Fruit fly (Drosophila melanogaster) ovary, adult (tissue): ENCODE measurements around the gene CG9288.

ENCODE experiments used
- CG17801 ChIP-seq: fragments of 200-800 bp; optimal IDR thresholded peaks from 2 replicates; lab custom pipeline; 2019; ENCODE audit warnings: missing biosample characterization, mild to moderate bottlenecking, missing genetic modification characterization, moderate library complexity; ENCODE audit not compliant: partially characterized antibody

Gene CG9288

dm6 chr3R:13779241-13779683 is at the start of gene CG9288, which contains the start of gene CG42375:
Gene CG9288 (plus strand): TSS chr3R:13779624.
Gene CG42375 (plus strand): TSS chr3R:13779624.
- TF ChIP-seq CG17801 (GFP tag; lab: Kevin White, UChicago): no peak

DNA sequence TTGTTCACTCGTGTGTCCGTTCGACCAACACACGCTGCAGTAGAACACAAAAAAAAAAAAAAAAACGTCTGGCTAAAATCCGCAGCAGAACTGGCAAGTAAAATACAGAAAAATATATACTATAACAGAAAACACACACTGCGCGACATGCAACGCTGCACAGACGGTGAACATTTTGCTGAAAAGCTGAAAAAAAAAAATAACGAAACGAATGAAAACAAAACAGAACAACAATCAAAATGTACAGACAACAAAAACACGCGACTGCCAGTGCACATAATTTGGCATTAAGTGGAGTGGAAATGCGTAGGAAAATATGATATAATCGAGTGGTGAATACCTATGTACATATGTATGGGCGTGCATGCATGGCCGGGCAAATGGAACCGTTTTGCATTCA is 49.4 kb upstream of the CG9288 start:
- no peak for TF ChIP-seq CG17801 (GFP tag; lab: Kevin White, UChicago)

dm6 chr3R:13735304-13735898 is 44.0 kb upstream of the CG9288 start:
- TF ChIP-seq CG17801 (GFP tag; lab: Kevin White, UChicago): no peak

DNA sequence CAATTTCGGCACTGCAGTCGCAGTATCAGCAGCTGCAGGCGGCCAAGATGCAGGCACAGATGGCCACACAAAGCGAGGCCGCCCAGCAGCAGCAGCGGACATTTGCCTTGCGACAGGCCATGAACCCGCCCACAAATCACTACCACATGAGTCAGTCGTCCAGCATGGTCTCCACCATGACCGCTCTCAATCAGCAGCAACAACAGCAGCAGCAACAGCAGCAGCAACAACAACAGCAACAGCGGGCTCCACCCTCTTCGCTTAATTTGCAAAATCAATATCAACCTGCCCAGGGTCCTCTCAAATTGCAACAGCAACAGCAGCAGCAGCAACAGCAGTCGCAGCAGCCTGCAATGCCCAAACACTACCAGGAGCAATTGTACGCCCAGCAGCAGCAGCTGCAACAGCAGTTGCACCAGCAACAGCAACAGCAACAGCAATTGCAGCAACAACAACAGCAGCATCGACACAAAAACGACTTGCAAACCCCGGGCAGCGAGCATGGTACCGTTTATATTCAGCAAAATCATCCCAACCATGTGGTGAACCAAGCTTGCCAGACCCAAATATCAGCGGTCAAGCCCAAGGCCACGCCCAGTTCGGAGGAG is 33.3 kb upstream of the CG9288 start:
- TF ChIP-seq CG17801 (GFP tag; lab: Kevin White, UChicago): no peak

DNA sequence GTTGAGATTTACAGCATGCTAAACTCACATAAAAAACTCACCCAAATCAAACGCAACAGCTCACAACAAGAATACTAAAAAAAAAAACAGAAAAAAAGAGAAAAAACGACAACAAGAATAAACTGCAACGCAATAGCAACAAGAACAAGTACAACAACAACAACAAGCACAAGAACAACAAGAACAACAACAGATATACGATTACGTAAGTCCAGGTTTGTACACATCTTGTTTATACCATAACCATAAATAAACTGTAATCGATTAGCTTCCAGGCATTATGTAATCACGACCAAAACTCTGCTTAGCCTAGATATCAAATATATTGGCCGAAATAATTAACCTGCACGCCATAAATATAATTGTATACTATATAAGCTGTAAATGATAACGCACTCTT is 17.9 kb upstream of the CG9288 start:
- TF ChIP-seq CG17801 (GFP tag; lab: Kevin White, UChicago): no peak

dm6 chr3R:13765001-13765400 is 14.4 kb upstream of the CG9288 start:
- no peak for TF ChIP-seq CG17801 (GFP tag; lab: Kevin White, UChicago)

DNA sequence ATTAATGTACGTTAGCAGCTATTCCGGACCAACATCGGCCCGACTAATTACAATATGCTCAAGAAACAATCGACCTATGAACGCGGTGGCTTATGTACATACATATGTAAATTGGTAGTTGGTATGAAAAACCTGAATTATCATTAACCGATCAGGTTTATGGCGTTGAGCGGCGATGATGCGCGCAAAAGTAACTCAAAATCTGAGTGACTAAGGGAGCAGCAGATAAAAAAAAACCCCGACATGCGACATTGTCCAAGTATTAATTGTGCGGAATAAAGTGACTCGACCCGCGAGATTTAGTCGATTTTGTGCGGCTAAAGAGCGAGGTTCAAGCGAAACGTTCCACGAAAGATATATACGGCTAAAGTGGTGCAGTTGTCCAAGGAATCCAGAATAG is 14.0 kb upstream of the CG9288 start, which contains the start of gene CG9312:
Gene CG9312 (plus strand): TSS at position 301 of the 400 bp plus-strand sequence.
- no peak for TF ChIP-seq CG17801 (GFP tag; lab: Kevin White, UChicago)

DNA sequence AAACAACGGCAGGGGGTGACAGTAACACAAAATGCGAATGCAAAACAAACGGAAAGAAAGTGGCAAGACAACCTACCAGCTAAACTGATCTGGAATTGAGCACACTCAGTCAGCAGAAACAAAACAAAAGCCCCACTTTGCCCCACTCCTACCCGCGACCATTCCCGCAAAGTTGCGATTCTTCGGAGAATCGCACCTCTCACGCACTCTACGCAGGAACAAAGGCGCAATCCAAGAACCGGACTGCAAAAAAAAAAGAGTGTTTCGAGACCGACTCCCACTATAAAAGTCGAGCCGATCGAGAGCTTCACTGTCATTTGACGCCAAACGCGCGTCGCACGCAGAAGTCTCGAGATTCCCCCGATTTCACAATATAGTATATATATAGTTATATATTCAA is 12.2 kb upstream of the CG9288 start, which contains the start of gene Cht5:
Gene Cht5 (plus strand): TSS at position 311 of the 400 bp plus-strand sequence.
- no peak for TF ChIP-seq CG17801 (GFP tag; lab: Kevin White, UChicago)

- no peak for TF ChIP-seq CG17801 (GFP tag; lab: Kevin White, UChicago)
Observed at dm6 chr3R:13771195-13771594, 8.2 kb upstream of the CG9288 start, which contains the start of gene CG9297. Gene CG9297 (plus strand): TSS chr3R:13771495.

DNA sequence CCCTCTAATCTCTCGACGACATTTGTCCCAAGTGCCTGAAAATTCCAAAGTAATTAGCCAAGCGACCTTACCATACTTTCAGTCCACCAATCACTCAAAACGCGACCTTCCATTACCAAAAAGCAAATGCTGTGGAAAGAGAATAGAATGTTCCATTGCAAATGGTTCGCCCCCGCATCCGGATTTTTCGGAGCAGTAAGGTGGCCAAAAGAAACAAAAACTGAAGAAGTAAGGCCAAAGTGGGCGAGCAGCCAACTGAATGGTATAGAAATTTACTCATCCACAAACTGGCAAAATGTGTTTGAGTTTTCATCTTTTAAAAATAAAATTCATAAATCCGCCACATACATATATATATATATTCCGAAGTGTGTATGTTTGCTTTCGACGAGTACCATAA is 6.1 kb upstream of the CG9288 start:
- no peak for TF ChIP-seq CG17801 (GFP tag; lab: Kevin White, UChicago)

dm6 chr3R:13780769-13781168 is 1.3 kb downstream of the CG9288 start, which contains the start of gene CG9286:
Gene CG9286 (plus strand): TSS chr3R:13780964.
- TF ChIP-seq CG17801 (GFP tag; lab: Kevin White, UChicago): no peak

DNA sequence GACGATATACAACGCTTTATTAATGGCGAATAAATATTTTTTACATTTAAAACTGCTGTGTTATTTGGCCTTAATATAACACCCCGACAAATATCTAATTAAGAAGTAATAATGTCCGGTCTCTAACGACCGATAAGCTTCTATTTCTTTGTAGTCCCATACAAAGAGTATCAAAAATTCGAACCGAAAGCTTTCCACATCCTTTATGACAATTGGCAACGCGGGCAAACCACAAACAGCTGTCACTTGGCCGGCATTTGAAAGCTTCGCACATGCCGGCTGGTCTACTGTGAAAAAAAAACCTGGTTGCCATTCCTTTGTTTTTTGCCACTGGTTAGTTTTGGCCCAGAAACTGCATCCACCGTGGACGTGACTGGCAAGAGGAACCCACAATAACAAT is 2.6 kb downstream of the CG9288 start, which contains the start of gene Dip-B:
Gene Dip-B (plus strand): TSS at position 254 of the 400 bp plus-strand sequence.
- TF ChIP-seq CG17801 (GFP tag; lab: Kevin White, UChicago): no peak

DNA sequence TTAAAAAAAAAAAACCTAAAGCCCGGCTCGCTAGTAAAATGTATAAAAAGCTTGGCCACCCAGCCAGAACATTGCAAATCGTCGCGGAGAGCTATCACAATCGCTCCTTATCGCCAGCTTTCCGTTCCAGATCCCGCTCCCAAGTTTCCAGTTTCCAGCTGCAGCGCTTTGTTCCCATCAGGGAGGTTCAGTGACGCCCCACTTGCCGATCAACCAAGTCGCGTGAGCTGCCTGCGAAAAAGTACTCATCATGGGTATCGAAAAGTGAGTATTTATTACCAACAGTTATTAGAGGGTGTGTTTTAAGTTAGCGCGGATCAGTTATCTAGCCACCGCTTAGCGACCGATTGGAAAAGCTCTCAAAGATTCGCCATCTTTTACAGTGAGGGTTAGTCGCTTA is 3.2 kb downstream of the CG9288 start:
- TF ChIP-seq CG17801 (GFP tag; lab: Kevin White, UChicago): no peak

DNA sequence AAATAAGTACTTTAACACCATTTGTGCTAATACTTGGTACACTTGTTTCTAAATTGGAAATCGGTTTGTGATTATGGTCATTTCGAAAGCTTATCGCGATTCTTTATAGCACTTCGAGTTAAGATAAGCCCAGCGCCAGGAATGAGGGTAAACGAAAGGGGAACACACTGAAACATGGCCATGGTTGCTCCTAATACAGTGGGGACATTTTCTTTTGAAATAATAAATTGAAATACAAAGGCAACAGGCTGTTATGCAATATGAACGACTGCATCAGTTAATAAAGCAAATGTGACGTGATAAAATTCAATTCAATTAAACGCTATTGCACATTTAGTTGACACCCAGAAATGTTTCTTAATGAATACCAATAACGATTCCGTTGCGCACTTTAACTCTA is 4.0 kb downstream of the CG9288 start:
- no peak for TF ChIP-seq CG17801 (GFP tag; lab: Kevin White, UChicago)

dm6 chr3R:13785895-13786294 is 6.5 kb downstream of the CG9288 start:
- TF ChIP-seq CG17801 (GFP tag; lab: Kevin White, UChicago): no peak

DNA sequence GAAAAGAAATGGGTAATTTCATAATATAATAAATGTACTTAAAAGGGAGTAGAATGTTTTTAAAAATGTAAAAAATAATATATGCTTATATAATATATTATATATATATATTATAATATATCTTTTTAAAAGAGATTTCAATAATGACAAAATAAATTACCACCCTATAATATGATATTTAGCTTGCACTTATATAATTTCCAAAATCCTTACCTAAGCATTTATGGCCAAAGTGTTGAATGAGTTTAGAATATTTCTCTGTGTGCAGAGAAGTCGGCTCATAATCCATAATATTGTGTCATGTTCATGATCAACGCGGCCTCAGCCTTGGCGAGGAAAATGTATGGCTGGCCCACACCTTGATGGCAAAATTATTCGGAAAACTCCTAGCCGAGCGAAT is 8.8 kb downstream of the CG9288 start:
- no peak for TF ChIP-seq CG17801 (GFP tag; lab: Kevin White, UChicago)
